Worm (Caenorhabditis elegans): Measurements from ENCODE around the gene elks-1.
"Not testable (repeated sequence)": the region's sequence is repeated elsewhere in the genome, so short reads cannot be mapped to it uniquely, and the experiment has no call there.

DNA sequence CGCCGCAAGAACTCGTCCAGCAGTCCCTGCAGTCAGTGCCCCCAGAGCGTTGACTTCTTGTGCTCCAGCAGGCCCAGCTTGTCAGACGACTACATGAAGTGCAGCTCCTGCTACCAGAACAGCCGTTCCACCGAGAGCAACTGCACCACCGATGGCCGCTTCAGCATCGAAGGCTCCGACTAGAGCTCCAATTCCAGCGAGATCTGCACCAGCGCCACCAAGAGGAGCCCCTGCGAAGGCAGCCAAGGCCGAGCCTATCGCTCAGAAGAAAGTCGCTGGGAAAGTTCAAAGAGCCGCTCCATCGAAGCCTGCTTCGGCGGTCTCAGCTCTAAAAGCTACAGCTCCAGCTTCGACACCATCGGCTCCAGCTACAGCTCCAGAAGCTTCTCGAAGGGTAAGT lies 29.0 kb downstream of the elks-1 start:
- not testable (repeated sequence) for TF ChIP-seq nhr-111 (GFP tag; optimal IDR thresholded peaks at IDR 0.05); unc-62 (GFP tag; optimal IDR thresholded peaks at IDR 0.05 in 1 of 2); unc-62 (tag; optimal IDR thresholded peaks at IDR 0.05); php-3 (GFP tag; IDR thresholded peaks at IDR 0.05); zfp-2 (tag; optimal IDR thresholded peaks at IDR 0.05); Y48G9A.11 (GFP tag; IDR thresholded peaks at IDR 0.05); nhr-76 (tag; optimal IDR thresholded peaks at IDR 0.05); nhr-77 (tag; optimal IDR thresholded peaks at IDR 0.05); fos-1 (tag; optimal IDR thresholded peaks at IDR 0.05)

Data from whole organism, L4 larva.